Worm (Caenorhabditis elegans) whole organism, early embryonic: Measurements from ENCODE around the gene str-205.

ENCODE experiments used
- ama-1 ChIP-seq: fragments of 150-350 bp; optimal IDR thresholded peaks from 2 replicates; lab custom pipeline; 2014
- ets-7 ChIP-seq: sonication (generic microtip); optimal IDR thresholded peaks from 2 replicates; lab custom pipeline; 2016; ENCODE audit warnings: missing genotype, missing genetic modification characterization, missing compliant biosample characterization
- hnd-1 ChIP-seq: sonication (generic microtip); optimal IDR thresholded peaks from 2 replicates; lab custom pipeline; 2016; ENCODE audit warnings: missing genetic modification characterization, missing compliant biosample characterization

DNA sequence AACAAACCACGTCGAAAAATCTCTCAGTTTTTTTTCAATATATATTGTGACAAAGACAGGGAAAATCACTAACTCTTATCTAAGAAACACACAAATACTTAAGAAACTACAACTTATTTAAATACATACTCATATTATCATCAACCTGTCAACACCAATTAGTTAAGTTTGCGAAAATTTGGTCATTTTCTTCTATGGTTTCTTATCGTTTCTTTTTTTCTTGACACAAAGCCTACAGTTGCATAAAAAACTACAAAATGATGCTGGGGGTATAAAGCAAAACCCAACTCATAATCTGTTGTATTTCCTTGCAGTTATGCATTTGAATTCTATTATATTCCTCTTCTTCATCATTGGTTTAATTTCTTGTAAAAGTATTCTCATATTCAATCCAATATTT, 28.7 kb downstream of the str-205 start, which contains the start of gene ugt-67:
- TF ChIP-seq ets-7 (tag; lab: Kevin White, UChicago) (no peak), ama-1 (lab: Kevin White, UChicago) (no peak), hnd-1 (tag; lab: Kevin White, UChicago) (no peak)
